Worm (Caenorhabditis elegans) whole organism, L4 larva: ENCODE results near the gene F58B4.6.
A peak's percentile ranks its signal among the peaks of the same experiment; 100 is the strongest.

Experiments used
- Y48G9A.11 ChIP-seq: fragments of 200-800 bp; sonication (Bioruptor generic); IDR thresholded peaks from 2 replicates; pipeline ENCODE4 v1.3.6; 2022; ENCODE audit warnings: missing genetic modification reagents, missing genetic modification characterization, missing compliant biosample characterization
- Y5F2A.4 ChIP-seq: fragments of 200-800 bp; sonication (Bioruptor generic); optimal IDR thresholded peaks from 2 replicates; lab custom pipeline; 2018; ENCODE audit warnings: mild to moderate bottlenecking, missing genetic modification characterization, missing compliant biosample characterization
- aha-1 ChIP-seq: fragments of 150-350 bp; peaks from one replicate; lab custom pipeline; 2014; ENCODE audit warnings: missing biosample characterization, missing genetic modification characterization
- ama-1 ChIP-seq: fragments of 150-350 bp; optimal IDR thresholded peaks from 2 replicates; lab custom pipeline; 2014; ENCODE audit warnings: inconsistent platforms, mixed read lengths
- arid-1 ChIP-seq: fragments of 200-800 bp; sonication (Bioruptor generic); conservative IDR thresholded peaks from 2 replicates; pipeline ENCODE4 v1.3.6; 2022; ENCODE audit warnings: missing genetic modification reagents, missing genetic modification characterization, missing compliant biosample characterization
- attf-4 ChIP-seq: sonication (generic microtip); optimal IDR thresholded peaks from 3 replicates; lab custom pipeline; 2017; ENCODE audit warnings: missing biosample characterization, missing genetic modification characterization
- ceh-44 ChIP-seq: fragments of 200-800 bp; sonication (Bioruptor generic); IDR thresholded peaks from 2 replicates; pipeline ENCODE4 v1.3.6; 2022; ENCODE audit warnings: missing genetic modification reagents, missing genetic modification characterization, missing compliant biosample characterization
- ceh-62 ChIP-seq: sonication (generic microtip); optimal IDR thresholded peaks from 2 replicates; lab custom pipeline; 2017; ENCODE audit warnings: missing biosample characterization, missing genetic modification characterization
- ces-1 ChIP-seq: fragments of 150-350 bp; sonication (generic microtip); optimal IDR thresholded peaks from 4 replicates; lab custom pipeline; 2014; ENCODE audit warnings: missing biosample characterization, missing genetic modification reagents, missing genetic modification characterization
- cey-2 ChIP-seq: sonication (generic microtip); optimal IDR thresholded peaks from 3 replicates; lab custom pipeline; 2017; ENCODE audit warnings: missing genetic modification characterization, mild to moderate bottlenecking, missing compliant biosample characterization, antibody characterized with exemption, borderline replicate concordance; ENCODE audit not compliant: insufficient read depth
- daf-16 ChIP-seq, 3 experiments: sonication (generic microtip); optimal IDR thresholded peaks; 2 replicates each; lab custom pipeline; 2016 to 2017; ENCODE audit warnings: missing genetic modification characterization in 3 of 3, missing genetic modification reagents in 3 of 3, mild to moderate bottlenecking in 2 of 3, missing compliant biosample characterization in 2 of 3, missing biosample characterization in 1 of 3, moderate library complexity in 1 of 3
- daf-19 ChIP-seq: fragments of 200-800 bp; sonication (Bioruptor generic); conservative IDR thresholded peaks from 2 replicates; pipeline ENCODE4 v1.3.6; 2022; ENCODE audit warnings: missing genetic modification characterization, missing compliant biosample characterization
- dpl-1 ChIP-seq: fragments of 150-350 bp; optimal IDR thresholded peaks from 2 replicates; lab custom pipeline; 2014; ENCODE audit warnings: missing biosample characterization, missing genetic modification reagents, missing genetic modification characterization
- dve-1 ChIP-seq: sonication (generic microtip); optimal IDR thresholded peaks from 2 replicates; lab custom pipeline; 2017; ENCODE audit warnings: antibody characterized with exemption, mild to moderate bottlenecking, missing genetic modification characterization, missing compliant biosample characterization; ENCODE audit not compliant: insufficient read depth
- egl-43 ChIP-seq: fragments of 200-800 bp; sonication (Bioruptor generic); IDR thresholded peaks from 2 replicates; pipeline ENCODE4 v1.3.6; 2022; ENCODE audit warnings: missing genetic modification reagents, missing genetic modification characterization, missing compliant biosample characterization
- hif-1 ChIP-seq, 2 experiments: sonication (generic microtip); optimal IDR thresholded peaks; 2 replicates each; lab custom pipeline; 2016 to 2017; ENCODE audit warnings: missing compliant biosample characterization in 2 of 2, missing genetic modification characterization in 2 of 2, missing genetic modification reagents in 2 of 2, missing genotype in 2 of 2, mild to moderate bottlenecking in 1 of 2
- hlh-11 ChIP-seq: fragments of 200-800 bp; sonication (Bioruptor generic); optimal IDR thresholded peaks from 2 replicates; lab custom pipeline; 2018; ENCODE audit warnings: mild to moderate bottlenecking, missing genetic modification characterization, missing compliant biosample characterization
- hlh-30 ChIP-seq: sonication (generic microtip); optimal IDR thresholded peaks from 2 replicates; lab custom pipeline; 2017; ENCODE audit warnings: antibody characterized with exemption, mild to moderate bottlenecking, missing genetic modification characterization, missing compliant biosample characterization; ENCODE audit not compliant: insufficient read depth
- lin-1 ChIP-seq: fragments of 200-800 bp; sonication (Bioruptor generic); IDR thresholded peaks from 2 replicates; pipeline ENCODE4 v1.3.6; 2022; ENCODE audit warnings: missing genetic modification reagents, missing genetic modification characterization, missing compliant biosample characterization
- lin-39 ChIP-seq: fragments of 150-350 bp; optimal IDR thresholded peaks from 2 replicates; lab custom pipeline; 2014; ENCODE audit warnings: missing biosample characterization, missing genetic modification reagents, missing genetic modification characterization
- mdl-1 ChIP-seq, 2 experiments: fragments of 150-350 bp in 1 of 2; sonication (generic microtip) in 1 of 2; optimal IDR thresholded peaks; 2 replicates each; lab custom pipeline; 2014 to 2017; ENCODE audit warnings: missing biosample characterization in 2 of 2, missing genetic modification characterization in 2 of 2
- mxl-3 ChIP-seq: fragments of 200-800 bp; sonication (Bioruptor generic); optimal IDR thresholded peaks from 2 replicates; lab custom pipeline; 2018; ENCODE audit warnings: mild to moderate bottlenecking, missing genetic modification characterization, missing compliant biosample characterization
- nhr-28 ChIP-seq: fragments of 150-350 bp; optimal IDR thresholded peaks from 2 replicates; lab custom pipeline; 2014; ENCODE audit warnings: missing biosample characterization, missing genetic modification characterization
- nhr-48 ChIP-seq: sonication (generic microtip); optimal IDR thresholded peaks from 2 replicates; lab custom pipeline; 2016; ENCODE audit warnings: mild to moderate bottlenecking, missing genetic modification characterization, missing compliant biosample characterization
- saeg-2 ChIP-seq: fragments of 200-800 bp; sonication (Bioruptor generic); IDR thresholded peaks from 2 replicates; pipeline ENCODE4 v1.3.6; 2022; ENCODE audit warnings: missing genetic modification reagents, missing genetic modification characterization, missing compliant biosample characterization
- sdz-12 ChIP-seq: fragments of 200-800 bp; sonication (Bioruptor generic); optimal IDR thresholded peaks from 2 replicates; lab custom pipeline; 2018; ENCODE audit warnings: mild to moderate bottlenecking, missing genetic modification characterization, missing compliant biosample characterization
- spr-3 ChIP-seq: fragments of 200-800 bp; sonication (Bioruptor generic); optimal IDR thresholded peaks from 2 replicates; lab custom pipeline; 2018; ENCODE audit warnings: mild to moderate bottlenecking, missing genetic modification characterization, missing compliant biosample characterization
- unc-130 ChIP-seq: sonication (generic microtip); optimal IDR thresholded peaks from 2 replicates; lab custom pipeline; 2016; ENCODE audit warnings: missing genetic modification reagents, missing genetic modification characterization, missing compliant biosample characterization
- unc-62 ChIP-seq, 3 experiments: fragments of 150-350 bp in 1 of 3; sonication (generic microtip); optimal IDR thresholded peaks in 2 of 3; peaks in 1 of 3; 1 replicate in 1 of 3; 2 replicates in 2 of 3; lab custom pipeline; 2014 to 2017; ENCODE audit warnings: missing biosample characterization in 3 of 3, missing genetic modification characterization in 3 of 3, missing genetic modification reagents in 3 of 3, missing genotype in 1 of 3
- zag-1 ChIP-seq: fragments of 150-350 bp; optimal IDR thresholded peaks from 2 replicates; lab custom pipeline; 2014; ENCODE audit warnings: missing biosample characterization, missing genetic modification characterization
- ztf-11 ChIP-seq: fragments of 150-350 bp; optimal IDR thresholded peaks from 2 replicates; lab custom pipeline; 2014; ENCODE audit warnings: missing biosample characterization, missing genetic modification characterization

F58B4.6 gene

ce11 chrV:10877808-10878600 lies 46.8 kb upstream of the F58B4.6 start (continued):
- TF ChIP-seq nhr-48 (peak; percentile 64), dpl-1 (GFP tag; lab: Kevin White, UChicago) (no peak)

ce11 chrV:10880138-10880882 lies 44.5 kb upstream of the F58B4.6 start, which contains the start of gene F32D8.1:
Gene F32D8.1 (plus strand): TSS chrV:10880832.
- TF ChIP-seq ces-1 (GFP tag; lab: Kevin White, UChicago): peak; percentile 49
- no peak for TF ChIP-seq attf-4 (tag; lab: Kevin White, UChicago)
- TF ChIP-seq daf-19: no peak
- TF ChIP-seq dve-1: no peak
- no peak for TF ChIP-seq lin-39 (tag; lab: Kevin White, UChicago)

- TF ChIP-seq ceh-62 (tag; lab: Kevin White, UChicago): no peak
- TF ChIP-seq ztf-11 (tag; lab: Kevin White, UChicago): no peak
- TF ChIP-seq ceh-44 (GFP tag; lab: Robert Waterston, UW): no peak
- TF ChIP-seq hif-1 (tag; optimal IDR thresholded peaks at IDR 0.05; lab: Kevin White, UChicago): no peak
- TF ChIP-seq Y48G9A.11: no peak
These were observed 41.4 kb upstream of the F58B4.6 start, which contains the start of gene F32D8.2 for ce11 chrV:10883478-10883877. Gene F32D8.2 (plus strand): TSS chrV:10883778.

ce11 chrV:10886405-10886887 lies 38.4 kb upstream of the F58B4.6 start, which contains the start of gene F32D8.3:
Gene F32D8.3 (plus strand): TSS chrV:10886837.
- TF ChIP-seq ceh-44 (GFP tag; lab: Robert Waterston, UW) (no peak), ztf-11 (tag; lab: Kevin White, UChicago) (no peak), attf-4 (tag; lab: Kevin White, UChicago) (no peak), arid-1 (GFP tag; lab: Robert Waterston, UW) (no peak), mdl-1 (tag; optimal IDR thresholded peaks at IDR 0.05; lab: Kevin White, UChicago) (peak in 1 of 2 experiments; percentile 52), zag-1 (no peak), hlh-30 (tag; lab: Kevin White, UChicago) (peak; percentile 24), ama-1 (lab: Kevin White, UChicago) (no peak), unc-62 (GFP tag; optimal IDR thresholded peaks at IDR 0.05 in 1 of 2; lab: Kevin White, UChicago) (peak in 1 of 2 experiments; percentile 67), unc-62 (tag; optimal IDR thresholded peaks at IDR 0.05; lab: Kevin White, UChicago) (no peak), saeg-2 (no peak), aha-1 (tag; lab: Kevin White, UChicago) (peak; percentile 89), sdz-12 (GFP tag; lab: Kevin White, UChicago) (no peak), lin-1 (GFP tag; lab: Robert Waterston, UW) (no peak), hlh-11 (tag; lab: Kevin White, UChicago) (peak; percentile 62), Y5F2A.4 (GFP tag; lab: Kevin White, UChicago) (no peak), egl-43 (GFP tag; lab: Robert Waterston, UW) (no peak), unc-130 (GFP tag; lab: Kevin White, UChicago) (no peak), cey-2 (tag; lab: Kevin White, UChicago) (peak; percentile 62), daf-16 (GFP tag; optimal IDR thresholded peaks at IDR 0.05; lab: Kevin White, UChicago) (no peak), daf-16 (tag; optimal IDR thresholded peaks at IDR 0.05; lab: Kevin White, UChicago) (no peak), spr-3 (GFP tag; lab: Kevin White, UChicago) (no peak), nhr-28 (tag; lab: Kevin White, UChicago) (peak; percentile 33), mxl-3 (peak; percentile 76)
- TF ChIP-seq, all 104 proteins: peak for 8
